Fruit fly (Drosophila melanogaster) whole organism, pupa: Measurements from ENCODE around the gene CG10301.
A peak's percentile ranks its signal among the peaks of the same experiment; 100 is the strongest.

Experiments used
- CG12605 ChIP-seq: fragments of 200-800 bp; sonication (Bioruptor generic); IDR thresholded peaks from 2 replicates; pipeline ENCODE4 v1.3.6; 2022; ENCODE audit warnings: missing biosample characterization, missing genetic modification characterization
- CG15710 ChIP-seq: fragments of 200-800 bp; sonication (Bioruptor generic); optimal IDR thresholded peaks from 2 replicates; lab custom pipeline; 2018; ENCODE audit warnings: missing biosample characterization, mild to moderate bottlenecking, missing genetic modification characterization, moderate library complexity
- CG34367 ChIP-seq: fragments of 200-800 bp; sonication (Bioruptor generic); optimal IDR thresholded peaks from 2 replicates; lab custom pipeline; 2018; ENCODE audit warnings: missing biosample characterization, mild to moderate bottlenecking, missing genetic modification characterization
- CG8159 ChIP-seq: fragments of 200-800 bp; sonication (Bioruptor generic); optimal IDR thresholded peaks from 3 replicates; lab custom pipeline; 2018; ENCODE audit warnings: missing biosample characterization, mild to moderate bottlenecking, missing genetic modification characterization, moderate library complexity
- D1 ChIP-seq: fragments of 200-800 bp; sonication (Bioruptor generic); optimal IDR thresholded peaks from 2 replicates; lab custom pipeline; 2018; ENCODE audit warnings: missing biosample characterization, mild to moderate bottlenecking, missing genetic modification characterization, moderate library complexity
- EcR ChIP-seq: fragments of 200-800 bp; sonication (Bioruptor generic); optimal IDR thresholded peaks from 3 replicates; lab custom pipeline; 2019; ENCODE audit warnings: missing biosample characterization, missing genetic modification characterization, mild to moderate bottlenecking, moderate library complexity, missing genetic modification reagents
- Ets98B ChIP-seq: fragments of 200-800 bp; sonication (Bioruptor generic); IDR thresholded peaks from 2 replicates; pipeline ENCODE4 v1.3.6; 2022; ENCODE audit warnings: missing biosample characterization, missing genetic modification characterization
- Pif1B ChIP-seq: fragments of 200-800 bp; sonication (Bioruptor generic); optimal IDR thresholded peaks from 3 replicates; lab custom pipeline; 2016; ENCODE audit warnings: missing biosample characterization, missing genetic modification characterization
- fd96Ca ChIP-seq: fragments of 200-800 bp; sonication (Bioruptor generic); IDR thresholded peaks from 3 replicates; pipeline ENCODE4 v1.3.6; 2022; ENCODE audit warnings: missing biosample characterization, missing genetic modification characterization
- gl ChIP-seq: fragments of 200-800 bp; sonication (Bioruptor generic); optimal IDR thresholded peaks from 2 replicates; lab custom pipeline; 2018; ENCODE audit warnings: missing biosample characterization, mild to moderate bottlenecking, missing genetic modification characterization
- rn ChIP-seq: fragments of 200-800 bp; sonication (Bioruptor generic); IDR thresholded peaks from 2 replicates; pipeline ENCODE4 v1.3.6; 2022; ENCODE audit warnings: missing biosample characterization, missing genetic modification characterization

- peak; percentile 79 for TF ChIP-seq gl (tag; lab: Kevin White, UChicago)
- peak; percentile 73 for TF ChIP-seq EcR (GFP tag; lab: Kevin White, UChicago)
- peak; percentile 23 for TF ChIP-seq CG15710 (tag; lab: Kevin White, UChicago)
- peak; percentile 29 for TF ChIP-seq Pif1B
- no peak; the same call in 1 of the 2 replicates for TF ChIP-seq CG12605 (GFP tag; lab: Robert Waterston, UW)
- no peak for TF ChIP-seq rn (GFP tag; lab: Robert Waterston, UW)
- peak; percentile 41 for TF ChIP-seq CG34367 (tag; lab: Kevin White, UChicago)
- TF ChIP-seq fd96Ca (GFP tag; lab: Robert Waterston, UW), result peak; percentile 56
- peak; percentile 60 for TF ChIP-seq Ets98B (GFP tag; lab: Robert Waterston, UW)
- peak; percentile 42 for TF ChIP-seq CG8159 (tag; lab: Kevin White, UChicago)
- TF ChIP-seq D1 (tag; lab: Kevin White, UChicago), result no peak
Measured at dm6 chr3R:23723381-23724034, 13.6 kb downstream of the CG10301 start.
